Fruit fly (Drosophila melanogaster) whole organism, embryonic: Measurements from ENCODE around the gene CG10232.
A peak's percentile ranks its signal among the peaks of the same experiment; 100 is the strongest.

Experiments used
- ATbp ChIP-seq: fragments of 200-800 bp; sonication (Bioruptor generic); optimal IDR thresholded peaks from 2 replicates; lab custom pipeline; 2017; ENCODE audit warnings: missing biosample characterization, mild to moderate bottlenecking, missing genetic modification characterization, missing genetic modification reagents
- Asciz ChIP-seq: fragments of 200-800 bp; sonication (Bioruptor generic); optimal IDR thresholded peaks from 2 replicates; lab custom pipeline; 2017; ENCODE audit warnings: missing biosample characterization, mild to moderate bottlenecking, missing genetic modification characterization, missing genetic modification reagents
- Atf6 ChIP-seq: fragments of 200-800 bp; sonication (Bioruptor generic); IDR thresholded peaks from 2 replicates; pipeline ENCODE4 v1.3.6; 2022; ENCODE audit warnings: missing biosample characterization, missing genetic modification characterization
- CG10147 ChIP-seq: fragments of 200-800 bp; sonication (Bioruptor generic); optimal IDR thresholded peaks from 2 replicates; lab custom pipeline; 2019; ENCODE audit warnings: missing biosample characterization, mild to moderate bottlenecking, missing genetic modification characterization, moderate library complexity
- CG10431 ChIP-seq: fragments of 200-800 bp; sonication (Bioruptor generic); optimal IDR thresholded peaks from 3 replicates; lab custom pipeline; 2018; ENCODE audit warnings: missing biosample characterization, mild to moderate bottlenecking, missing genetic modification characterization
- CG11456 ChIP-seq: fragments of 200-800 bp; sonication (Bioruptor generic); IDR thresholded peaks from 3 replicates; pipeline ENCODE4 v1.3.6; 2022; ENCODE audit warnings: missing biosample characterization, missing genetic modification characterization
- CG12104 ChIP-seq: fragments of 200-800 bp; sonication (Bioruptor generic); optimal IDR thresholded peaks from 3 replicates; lab custom pipeline; 2016; ENCODE audit warnings: missing biosample characterization, missing genetic modification characterization
- CG12942 ChIP-seq: fragments of 200-800 bp; sonication (Bioruptor generic); optimal IDR thresholded peaks from 3 replicates; lab custom pipeline; 2016; ENCODE audit warnings: missing biosample characterization, missing genetic modification characterization
- CG13287 ChIP-seq: fragments of 200-800 bp; sonication (Bioruptor generic); IDR thresholded peaks from 2 replicates; pipeline ENCODE4 v1.3.6; 2022; ENCODE audit warnings: missing biosample characterization, missing genetic modification characterization; ENCODE audit not compliant: partially characterized antibody
- CG1529 ChIP-seq: fragments of 200-800 bp; sonication (Bioruptor generic); optimal IDR thresholded peaks from 3 replicates; lab custom pipeline; 2018; ENCODE audit warnings: missing biosample characterization, missing genetic modification characterization
- CG1603 ChIP-seq: fragments of 200-800 bp; sonication (Bioruptor generic); optimal IDR thresholded peaks from 2 replicates; lab custom pipeline; 2019; ENCODE audit warnings: missing biosample characterization, mild to moderate bottlenecking, missing genetic modification characterization, moderate library complexity
- CG17186 ChIP-seq: fragments of 200-800 bp; sonication (Bioruptor generic); optimal IDR thresholded peaks from 3 replicates; lab custom pipeline; 2017; ENCODE audit warnings: missing biosample characterization, missing genetic modification reagents, missing genetic modification characterization
- CG2129 ChIP-seq: fragments of 200-800 bp; sonication (Bioruptor generic); IDR thresholded peaks from 2 replicates; pipeline ENCODE4 v1.3.6; 2022; ENCODE audit warnings: missing biosample characterization, missing genetic modification characterization; ENCODE audit not compliant: partially characterized antibody
- CG2678 ChIP-seq: fragments of 200-800 bp; sonication (Bioruptor generic); optimal IDR thresholded peaks from 3 replicates; lab custom pipeline; 2019; ENCODE audit warnings: missing biosample characterization, mild to moderate bottlenecking, missing genetic modification characterization, moderate library complexity
- CG2889 ChIP-seq: fragments of 200-800 bp; sonication (Bioruptor generic); IDR thresholded peaks from 3 replicates; pipeline ENCODE4 v1.3.6; 2022; ENCODE audit warnings: missing biosample characterization, missing genetic modification characterization
- CG3281 ChIP-seq: fragments of 200-800 bp; sonication (Bioruptor generic); optimal IDR thresholded peaks from 3 replicates; lab custom pipeline; 2017; ENCODE audit warnings: missing biosample characterization, mild to moderate bottlenecking, missing genetic modification characterization
- CG43689 ChIP-seq: fragments of 200-800 bp; sonication (Bioruptor generic); IDR thresholded peaks from 2 replicates; pipeline ENCODE4 v1.3.6; 2022; ENCODE audit warnings: missing biosample characterization, missing genetic modification characterization
- CG4707 ChIP-seq: fragments of 200-800 bp; sonication (Bioruptor generic); optimal IDR thresholded peaks from 2 replicates; lab custom pipeline; 2018; ENCODE audit warnings: missing biosample characterization, mild to moderate bottlenecking, missing genetic modification characterization, moderate library complexity
- CG6683 ChIP-seq: fragments of 200-800 bp; sonication (Bioruptor generic); optimal IDR thresholded peaks from 2 replicates; lab custom pipeline; 2017; ENCODE audit warnings: missing biosample characterization, mild to moderate bottlenecking, missing genetic modification characterization, missing genetic modification reagents
- CG7786 ChIP-seq: fragments of 200-800 bp; sonication (Bioruptor generic); optimal IDR thresholded peaks from 2 replicates; lab custom pipeline; 2016; ENCODE audit warnings: missing biosample characterization, missing genetic modification characterization
- Dad ChIP-seq: fragments of 200-800 bp; sonication (Bioruptor generic); optimal IDR thresholded peaks from 3 replicates; lab custom pipeline; 2016; ENCODE audit warnings: missing biosample characterization, missing genetic modification characterization
- Dp ChIP-seq: fragments of 200-800 bp; sonication (Bioruptor generic); optimal IDR thresholded peaks from 2 replicates; lab custom pipeline; 2018; ENCODE audit warnings: missing biosample characterization, mild to moderate bottlenecking, missing genetic modification characterization, moderate library complexity
- Fer2 ChIP-seq: fragments of 200-800 bp; sonication (Bioruptor generic); optimal IDR thresholded peaks from 2 replicates; lab custom pipeline; 2018; ENCODE audit warnings: missing biosample characterization, mild to moderate bottlenecking, missing genetic modification characterization, moderate library complexity
- H15 ChIP-seq: fragments of 200-800 bp; sonication (Bioruptor generic); IDR thresholded peaks from 3 replicates; pipeline ENCODE4 v1.3.6; 2022; ENCODE audit warnings: missing biosample characterization, missing genetic modification characterization
- HLH3B ChIP-seq: fragments of 200-800 bp; sonication (Bioruptor generic); IDR thresholded peaks from 2 replicates; pipeline ENCODE4 v1.3.6; 2022; ENCODE audit warnings: missing biosample characterization, missing genetic modification characterization
- HLH4C ChIP-seq: fragments of 200-800 bp; sonication (Bioruptor generic); IDR thresholded peaks from 3 replicates; pipeline ENCODE4 v1.3.6; 2022; ENCODE audit warnings: missing biosample characterization, missing genetic modification characterization; ENCODE audit not compliant: partially characterized antibody
- Oli ChIP-seq: fragments of 200-800 bp; sonication (Bioruptor generic); optimal IDR thresholded peaks from 2 replicates; lab custom pipeline; 2018; ENCODE audit warnings: missing biosample characterization, mild to moderate bottlenecking, missing genetic modification characterization, moderate library complexity
- TFAM ChIP-seq: fragments of 200-800 bp; sonication (Bioruptor generic); optimal IDR thresholded peaks from 2 replicates; lab custom pipeline; 2017; ENCODE audit warnings: missing biosample characterization, missing genetic modification characterization, inconsistent platforms
- bcd ChIP-seq: fragments of 200-800 bp; sonication (Bioruptor generic); optimal IDR thresholded peaks from 2 replicates; lab custom pipeline; 2017; ENCODE audit warnings: missing biosample characterization, mild to moderate bottlenecking, missing genetic modification characterization
- cad ChIP-seq: fragments of >200 bp; optimal IDR thresholded peaks from 2 replicates; lab custom pipeline; 2017; ENCODE audit warnings: missing biosample characterization, missing genetic modification characterization
- dan ChIP-seq: fragments of 200-800 bp; sonication (Bioruptor generic); IDR thresholded peaks from 2 replicates; pipeline ENCODE4 v1.3.6; 2022; ENCODE audit warnings: missing biosample characterization, missing genetic modification characterization
- eyg ChIP-seq: fragments of 200-800 bp; sonication (Bioruptor generic); optimal IDR thresholded peaks from 3 replicates; lab custom pipeline; 2016; ENCODE audit warnings: missing biosample characterization, missing genetic modification characterization
- fd96Cb ChIP-seq: fragments of 200-800 bp; sonication (Bioruptor generic); optimal IDR thresholded peaks from 2 replicates; lab custom pipeline; 2018; ENCODE audit warnings: missing biosample characterization, mild to moderate bottlenecking, missing genetic modification characterization, moderate library complexity
- gcm ChIP-seq: fragments of 200-800 bp; sonication (Bioruptor generic); optimal IDR thresholded peaks from 2 replicates; lab custom pipeline; 2019; ENCODE audit warnings: missing biosample characterization, mild to moderate bottlenecking, missing genetic modification characterization, moderate library complexity
- gem ChIP-seq: fragments of 200-800 bp; sonication (Bioruptor generic); optimal IDR thresholded peaks from 2 replicates; lab custom pipeline; 2019; ENCODE audit warnings: missing biosample characterization, mild to moderate bottlenecking, missing genetic modification characterization, moderate library complexity
- hth ChIP-seq: fragments of >200 bp; optimal IDR thresholded peaks from 2 replicates; lab custom pipeline; 2017; ENCODE audit warnings: inconsistent platforms
- jigr1 ChIP-seq: fragments of 200-800 bp; sonication (Bioruptor generic); IDR thresholded peaks from 3 replicates; pipeline ENCODE4 v1.3.6; 2022; ENCODE audit warnings: missing biosample characterization, missing genetic modification characterization
- jumu ChIP-seq: fragments of 200-800 bp; sonication (Bioruptor generic); optimal IDR thresholded peaks from 3 replicates; lab custom pipeline; 2016; ENCODE audit warnings: missing biosample characterization, missing genetic modification characterization
- maf-S ChIP-seq: fragments of 200-800 bp; sonication (Bioruptor generic); optimal IDR thresholded peaks from 2 replicates; lab custom pipeline; 2016; ENCODE audit warnings: missing biosample characterization, missing genetic modification characterization
- nmo ChIP-seq: fragments of 200-800 bp; sonication (Bioruptor generic); optimal IDR thresholded peaks from 2 replicates; lab custom pipeline; 2018; ENCODE audit warnings: missing biosample characterization, mild to moderate bottlenecking, missing genetic modification characterization, moderate library complexity
- p53 ChIP-seq: fragments of 200-800 bp; sonication (Bioruptor generic); optimal IDR thresholded peaks from 2 replicates; lab custom pipeline; 2016; ENCODE audit warnings: missing biosample characterization, missing genetic modification characterization
- psq ChIP-seq: fragments of 200-800 bp; sonication (Bioruptor generic); optimal IDR thresholded peaks from 2 replicates; lab custom pipeline; 2017; ENCODE audit warnings: missing biosample characterization, missing genetic modification characterization
- ranshi ChIP-seq: fragments of 200-800 bp; sonication (Bioruptor generic); IDR thresholded peaks from 2 replicates; pipeline ENCODE4 v1.3.6; 2022; ENCODE audit warnings: missing biosample characterization, missing genetic modification characterization
- repo ChIP-seq: fragments of 200-800 bp; sonication (Bioruptor generic); optimal IDR thresholded peaks from 2 replicates; lab custom pipeline; 2016; ENCODE audit warnings: missing biosample characterization, missing genetic modification characterization
- sc ChIP-seq, 3 experiments: fragments of >200 bp in 2 of 3; fragments of 200-800 bp in 1 of 3; sonication (Bioruptor generic) in 1 of 3; optimal IDR thresholded peaks; 2 replicates in 2 of 3; 3 replicates in 1 of 3; lab custom pipeline; 2017; ENCODE audit warnings: mild to moderate bottlenecking in 1 of 3, missing biosample characterization in 1 of 3, missing genetic modification characterization in 1 of 3, missing genetic modification reagents in 1 of 3
- sd ChIP-seq: fragments of 200-800 bp; sonication (Bioruptor generic); optimal IDR thresholded peaks from 3 replicates; lab custom pipeline; 2018; ENCODE audit warnings: missing biosample characterization, mild to moderate bottlenecking, missing genetic modification characterization, moderate library complexity
- sr ChIP-seq: fragments of 200-800 bp; sonication (Bioruptor generic); IDR thresholded peaks from 3 replicates; pipeline ENCODE4 v1.3.6; 2022; ENCODE audit warnings: missing biosample characterization, missing genetic modification characterization
- sug ChIP-seq: fragments of 200-800 bp; optimal IDR thresholded peaks from 2 replicates; lab custom pipeline; 2019; ENCODE audit warnings: missing biosample characterization, mild to moderate bottlenecking, missing genetic modification characterization, moderate library complexity
- wdn ChIP-seq: fragments of 200-800 bp; sonication (Bioruptor generic); IDR thresholded peaks from 2 replicates; pipeline ENCODE4 v1.3.6; 2022; ENCODE audit warnings: missing biosample characterization, missing genetic modification characterization
- wek ChIP-seq: fragments of 200-800 bp; sonication (Bioruptor generic); optimal IDR thresholded peaks from 3 replicates; lab custom pipeline; 2018; ENCODE audit warnings: missing biosample characterization, mild to moderate bottlenecking, missing genetic modification characterization, moderate library complexity
- zen2 ChIP-seq: fragments of 200-800 bp; sonication (Bioruptor generic); IDR thresholded peaks from 3 replicates; pipeline ENCODE4 v1.3.6; 2022; ENCODE audit warnings: missing biosample characterization, missing genetic modification characterization; ENCODE audit not compliant: partially characterized antibody

The CG10232 gene

dm6 chr3R:23721936-23722335 is 511 bp upstream of the CG10232 start (continued):
- TF ChIP-seq Dad (GFP tag; lab: Kevin White, UChicago) (no peak), cad (no peak), dan (GFP tag; lab: Robert Waterston, UW) (no peak), CG12942 (no peak), Asciz (GFP tag; lab: Kevin White, UChicago) (peak; percentile 2), CG3281 (GFP tag; lab: Kevin White, UChicago) (peak; percentile 2), gcm (GFP tag; lab: Kevin White, UChicago) (no peak), hth (lab: Kevin White, UChicago) (no peak), H15 (GFP tag; lab: Robert Waterston, UW) (no peak), eyg (GFP tag; lab: Kevin White, UChicago) (no peak), sug (peak; percentile 66), nmo (GFP tag; lab: Kevin White, UChicago) (peak; percentile 50), CG6683 (GFP tag; lab: Kevin White, UChicago) (no peak), sc (optimal IDR thresholded peaks at IDR 0.05; lab: Kevin White, UChicago) (no peak), sc (GFP tag; optimal IDR thresholded peaks at IDR 0.05; lab: Kevin White, UChicago) (no peak), Dp (GFP tag; lab: Kevin White, UChicago) (peak; percentile 95), CG17186 (GFP tag; lab: Kevin White, UChicago) (no peak), TFAM (no peak), CG1603 (tag; lab: Kevin White, UChicago) (peak; percentile 47), CG13287 (GFP tag; lab: Robert Waterston, UW) (peak; percentile 31; the same call in 1 of the 2 replicates), jigr1 (GFP tag; lab: Robert Waterston, UW) (peak; percentile 48; the same call in 1 of the 3 replicates), ranshi (no peak), gem (tag; lab: Kevin White, UChicago) (peak; percentile 56), HLH3B (GFP tag; lab: Robert Waterston, UW) (no peak), CG12104 (GFP tag; lab: Kevin White, UChicago) (no peak), wek (no peak), CG4707 (GFP tag; lab: Kevin White, UChicago) (no peak), CG11456 (no peak; the same call in 2 of the 3 replicates), CG43689 (GFP tag; lab: Robert Waterston, UW) (no peak), fd96Cb (tag; lab: Kevin White, UChicago) (no peak), jumu (GFP tag; lab: Kevin White, UChicago) (no peak), bcd (GFP tag; lab: Kevin White, UChicago) (no peak), sr (no peak), Atf6 (GFP tag; lab: Robert Waterston, UW) (no peak), CG10431 (GFP tag; lab: Kevin White, UChicago) (no peak), Fer2 (tag; lab: Kevin White, UChicago) (no peak), sd (tag; lab: Kevin White, UChicago) (peak; percentile 21), repo (GFP tag; lab: Kevin White, UChicago) (no peak), maf-S (GFP tag; lab: Kevin White, UChicago) (peak; percentile 9), CG2678 (tag; lab: Kevin White, UChicago) (peak; percentile 42), wdn (GFP tag; lab: Robert Waterston, UW) (no peak), psq (GFP tag; lab: Kevin White, UChicago) (no peak), HLH4C (GFP tag; lab: Robert Waterston, UW) (no peak), Oli (no peak), CG2889 (GFP tag; lab: Robert Waterston, UW) (no peak), zen2 (GFP tag; lab: Robert Waterston, UW) (no peak), CG1529 (no peak), CG2129 (no peak), CG7786 (GFP tag; lab: Kevin White, UChicago) (no peak), ATbp (GFP tag; lab: Kevin White, UChicago) (no peak), CG10147 (peak; percentile 36), p53 (GFP tag; lab: Kevin White, UChicago) (no peak)
